Worm (Caenorhabditis elegans) whole organism, late embryonic: ENCODE results near the gene C34C12.8.

ENCODE experiments used
- C08G9.2 ChIP-seq: sonication (generic microtip); optimal IDR thresholded peaks from 2 replicates; lab custom pipeline; 2016; ENCODE audit warnings: mild to moderate bottlenecking, missing genetic modification characterization, moderate library complexity, missing compliant biosample characterization
- C38D4.7 ChIP-seq: fragments of 200-800 bp; sonication (Bioruptor generic); optimal IDR thresholded peaks from 2 replicates; lab custom pipeline; 2018; ENCODE audit warnings: mild to moderate bottlenecking, missing genetic modification characterization, moderate library complexity, missing compliant biosample characterization
- K02D7.2 ChIP-seq: sonication (generic microtip); optimal IDR thresholded peaks from 2 replicates; lab custom pipeline; 2017; ENCODE audit warnings: mild to moderate bottlenecking, missing genetic modification characterization, missing compliant biosample characterization
- Y22D7AL.16 ChIP-seq: sonication (generic microtip); optimal IDR thresholded peaks from 2 replicates; lab custom pipeline; 2016; ENCODE audit warnings: missing genetic modification characterization, missing compliant biosample characterization
- ahr-1 ChIP-seq: sonication (generic microtip); optimal IDR thresholded peaks from 2 replicates; lab custom pipeline; 2016; ENCODE audit warnings: missing genetic modification characterization, missing compliant biosample characterization
- ama-1 ChIP-seq: fragments of 150-350 bp; optimal IDR thresholded peaks from 2 replicates; lab custom pipeline; 2014
- ceh-14 ChIP-seq: sonication (generic microtip); optimal IDR thresholded peaks from 2 replicates; lab custom pipeline; 2016; ENCODE audit warnings: missing genotype, missing genetic modification characterization, missing compliant biosample characterization
- ceh-18 ChIP-seq: sonication (generic microtip); optimal IDR thresholded peaks from 2 replicates; lab custom pipeline; 2016; ENCODE audit warnings: missing genetic modification characterization, missing compliant biosample characterization
- ceh-19 ChIP-seq: fragments of 200-800 bp; sonication (Bioruptor generic); optimal IDR thresholded peaks from 2 replicates; lab custom pipeline; 2018; ENCODE audit warnings: mild to moderate bottlenecking, missing genetic modification characterization, missing compliant biosample characterization
- ceh-2 ChIP-seq: sonication (generic microtip); optimal IDR thresholded peaks from 2 replicates; lab custom pipeline; 2016; ENCODE audit warnings: missing genotype, missing genetic modification characterization, missing compliant biosample characterization
- ceh-22 ChIP-seq: sonication (generic microtip); optimal IDR thresholded peaks from 2 replicates; lab custom pipeline; 2017; ENCODE audit warnings: missing biosample characterization, missing genetic modification characterization
- ceh-30 ChIP-seq: fragments of 150-350 bp; optimal IDR thresholded peaks from 2 replicates; lab custom pipeline; 2014; ENCODE audit warnings: missing biosample characterization, missing genetic modification characterization
- ceh-31 ChIP-seq: sonication (generic microtip); optimal IDR thresholded peaks from 2 replicates; lab custom pipeline; 2016; ENCODE audit warnings: missing genetic modification characterization, missing compliant biosample characterization
- ceh-34 ChIP-seq: sonication (generic microtip); optimal IDR thresholded peaks from 2 replicates; lab custom pipeline; 2016; ENCODE audit warnings: mild to moderate bottlenecking, missing genetic modification characterization, missing compliant biosample characterization
- ceh-6 ChIP-seq: fragments of 200-800 bp; sonication (Bioruptor generic); optimal IDR thresholded peaks from 2 replicates; lab custom pipeline; 2018; ENCODE audit warnings: mild to moderate bottlenecking, missing genetic modification characterization, missing compliant biosample characterization
- che-1 ChIP-seq: sonication (generic microtip); optimal IDR thresholded peaks from 2 replicates; lab custom pipeline; 2016; ENCODE audit warnings: mild to moderate bottlenecking, missing genetic modification characterization, missing compliant biosample characterization
- dmd-4 ChIP-seq: sonication (generic microtip); optimal IDR thresholded peaks from 2 replicates; lab custom pipeline; 2016; ENCODE audit warnings: borderline replicate concordance, missing genetic modification characterization, missing compliant biosample characterization
- elt-2 ChIP-seq: sonication (generic microtip); optimal IDR thresholded peaks from 2 replicates; lab custom pipeline; 2016; ENCODE audit warnings: missing genetic modification reagents, missing genetic modification characterization, missing compliant biosample characterization
- ets-4 ChIP-seq: sonication (generic microtip); optimal IDR thresholded peaks from 2 replicates; lab custom pipeline; 2016; ENCODE audit warnings: missing genetic modification characterization, missing compliant biosample characterization
- eyg-1 ChIP-seq: sonication (generic microtip); optimal IDR thresholded peaks from 2 replicates; lab custom pipeline; 2016; ENCODE audit warnings: missing genotype, missing genetic modification characterization, missing compliant biosample characterization
- fax-1 ChIP-seq: sonication (generic microtip); optimal IDR thresholded peaks from 2 replicates; lab custom pipeline; 2016; ENCODE audit warnings: missing genotype, missing genetic modification characterization, missing compliant biosample characterization
- fkh-10 ChIP-seq: fragments of 150-350 bp; optimal IDR thresholded peaks from 2 replicates; lab custom pipeline; 2014; ENCODE audit warnings: missing biosample characterization, missing genetic modification reagents, missing genetic modification characterization
- fkh-6 ChIP-seq: sonication (generic microtip); optimal IDR thresholded peaks from 2 replicates; lab custom pipeline; 2016; ENCODE audit warnings: missing genetic modification characterization, missing compliant biosample characterization
- hlh-13 ChIP-seq: fragments of 200-800 bp; sonication (Bioruptor generic); optimal IDR thresholded peaks from 2 replicates; lab custom pipeline; 2018; ENCODE audit warnings: mild to moderate bottlenecking, missing genetic modification characterization, missing compliant biosample characterization
- hlh-15 ChIP-seq: sonication (generic microtip); optimal IDR thresholded peaks from 2 replicates; lab custom pipeline; 2016; ENCODE audit warnings: missing genetic modification characterization, missing compliant biosample characterization
- hlh-30 ChIP-seq: sonication (generic microtip); optimal IDR thresholded peaks from 2 replicates; lab custom pipeline; 2017; ENCODE audit warnings: antibody characterized with exemption, missing genetic modification characterization, missing compliant biosample characterization; ENCODE audit not compliant: insufficient read depth
- hlh-6 ChIP-seq: sonication (generic microtip); optimal IDR thresholded peaks from 2 replicates; lab custom pipeline; 2016; ENCODE audit warnings: missing genotype, missing genetic modification characterization, missing compliant biosample characterization
- hlh-8 ChIP-seq: sonication (generic microtip); optimal IDR thresholded peaks from 2 replicates; lab custom pipeline; 2016; ENCODE audit warnings: missing genotype, missing genetic modification characterization, missing compliant biosample characterization
- lim-6 ChIP-seq: sonication (generic microtip); optimal IDR thresholded peaks from 2 replicates; lab custom pipeline; 2016; ENCODE audit warnings: missing genetic modification characterization, missing compliant biosample characterization
- lin-11 ChIP-seq: fragments of 200-800 bp; sonication (Bioruptor generic); optimal IDR thresholded peaks from 2 replicates; lab custom pipeline; 2018; ENCODE audit warnings: mild to moderate bottlenecking, missing genetic modification characterization, missing compliant biosample characterization
- madf-2 ChIP-seq: sonication (generic microtip); optimal IDR thresholded peaks from 2 replicates; lab custom pipeline; 2017; ENCODE audit warnings: missing genetic modification characterization, missing compliant biosample characterization
- mec-3 ChIP-seq: sonication (generic microtip); optimal IDR thresholded peaks from 2 replicates; lab custom pipeline; 2016; ENCODE audit warnings: borderline replicate concordance, missing genetic modification characterization, missing compliant biosample characterization
- nfya-1 ChIP-seq: sonication (generic microtip); optimal IDR thresholded peaks from 2 replicates; lab custom pipeline; 2017; ENCODE audit warnings: missing genetic modification characterization, mild to moderate bottlenecking, missing compliant biosample characterization, antibody characterized with exemption, moderate library complexity
- nhr-232 ChIP-seq: sonication (generic microtip); optimal IDR thresholded peaks from 2 replicates; lab custom pipeline; 2016; ENCODE audit warnings: missing genetic modification characterization, missing compliant biosample characterization
- npax-4 ChIP-seq: sonication (generic microtip); optimal IDR thresholded peaks from 2 replicates; lab custom pipeline; 2016; ENCODE audit warnings: missing genetic modification characterization, missing compliant biosample characterization
- odd-2 ChIP-seq: sonication (generic microtip); optimal IDR thresholded peaks from 2 replicates; lab custom pipeline; 2017; ENCODE audit warnings: antibody characterized with exemption, mild to moderate bottlenecking, missing genetic modification characterization, missing compliant biosample characterization
- pat-9 ChIP-seq: fragments of 200-800 bp; sonication (Bioruptor generic); optimal IDR thresholded peaks from 2 replicates; lab custom pipeline; 2018; ENCODE audit warnings: mild to moderate bottlenecking, missing genetic modification characterization, moderate library complexity, missing compliant biosample characterization
- pax-1 ChIP-seq: fragments of 150-350 bp; optimal IDR thresholded peaks from 2 replicates; lab custom pipeline; 2014; ENCODE audit warnings: missing biosample characterization, missing genetic modification characterization
- pha-2 ChIP-seq: sonication (generic microtip); optimal IDR thresholded peaks from 2 replicates; lab custom pipeline; 2017; ENCODE audit warnings: mild to moderate bottlenecking, missing genetic modification characterization, missing compliant biosample characterization
- pha-4 ChIP-seq: fragments of 150-350 bp; optimal IDR thresholded peaks from 2 replicates; lab custom pipeline; 2018; ENCODE audit warnings: missing biosample characterization, missing genetic modification reagents, missing genetic modification characterization
- pqm-1 ChIP-seq: sonication (generic microtip); optimal IDR thresholded peaks from 2 replicates; lab custom pipeline; 2016; ENCODE audit warnings: missing genetic modification characterization, missing compliant biosample characterization
- pros-1 ChIP-seq: fragments of 150-350 bp; optimal IDR thresholded peaks from 2 replicates; lab custom pipeline; 2014; ENCODE audit warnings: missing biosample characterization, missing genetic modification reagents, missing genetic modification characterization
- ref-2 ChIP-seq: sonication (generic microtip); optimal IDR thresholded peaks from 2 replicates; lab custom pipeline; 2016; ENCODE audit warnings: missing genetic modification characterization, missing compliant biosample characterization
- rnt-1 ChIP-seq: sonication (generic microtip); optimal IDR thresholded peaks from 2 replicates; lab custom pipeline; 2016; ENCODE audit warnings: missing genetic modification characterization, missing compliant biosample characterization
- sdc-2 ChIP-seq: sonication (generic microtip); optimal IDR thresholded peaks from 2 replicates; lab custom pipeline; 2016; ENCODE audit warnings: missing genotype, missing genetic modification characterization, missing compliant biosample characterization
- sox-2 ChIP-seq: fragments of 200-800 bp; sonication (Bioruptor generic); IDR thresholded peaks from 2 replicates; pipeline ENCODE4 v1.3.6; 2022; ENCODE audit warnings: missing genetic modification reagents, missing genetic modification characterization, missing compliant biosample characterization
- sox-4 ChIP-seq: sonication (generic microtip); optimal IDR thresholded peaks from 2 replicates; lab custom pipeline; 2017; ENCODE audit warnings: mild to moderate bottlenecking, missing genetic modification characterization, inconsistent platforms, missing compliant biosample characterization
- tbx-2 ChIP-seq: sonication (generic microtip); optimal IDR thresholded peaks from 2 replicates; lab custom pipeline; 2016; ENCODE audit warnings: missing genetic modification characterization, missing compliant biosample characterization
- tbx-7 ChIP-seq: sonication (generic microtip); optimal IDR thresholded peaks from 2 replicates; lab custom pipeline; 2016; ENCODE audit warnings: missing genotype, missing genetic modification characterization, missing compliant biosample characterization
- ttx-3 ChIP-seq: sonication (generic microtip); optimal IDR thresholded peaks from 2 replicates; lab custom pipeline; 2016; ENCODE audit warnings: missing genetic modification reagents, missing genetic modification characterization, missing compliant biosample characterization
- unc-3 ChIP-seq, 2 experiments: fragments of 200-800 bp in 1 of 2; sonication (Bioruptor generic) in 1 of 2; sonication (generic microtip) in 1 of 2; conservative IDR thresholded peaks in 1 of 2; optimal IDR thresholded peaks in 1 of 2; 2 replicates each; pipeline versions ENCODE4 v1.3.6 to Lab custom; 2016 to 2022; ENCODE audit warnings: missing compliant biosample characterization in 2 of 2, missing genetic modification characterization in 2 of 2, missing genetic modification reagents in 1 of 2
- unc-42 ChIP-seq: sonication (generic microtip); optimal IDR thresholded peaks from 2 replicates; lab custom pipeline; 2016; ENCODE audit warnings: missing genotype, missing genetic modification characterization, missing compliant biosample characterization
- unc-86 ChIP-seq: sonication (generic microtip); optimal IDR thresholded peaks from 2 replicates; lab custom pipeline; 2016; ENCODE audit warnings: missing genetic modification characterization, missing compliant biosample characterization
- ztf-16 ChIP-seq: sonication (generic microtip); optimal IDR thresholded peaks from 2 replicates; lab custom pipeline; 2017; ENCODE audit warnings: missing genetic modification characterization, missing compliant biosample characterization

Gene C34C12.8

DNA sequence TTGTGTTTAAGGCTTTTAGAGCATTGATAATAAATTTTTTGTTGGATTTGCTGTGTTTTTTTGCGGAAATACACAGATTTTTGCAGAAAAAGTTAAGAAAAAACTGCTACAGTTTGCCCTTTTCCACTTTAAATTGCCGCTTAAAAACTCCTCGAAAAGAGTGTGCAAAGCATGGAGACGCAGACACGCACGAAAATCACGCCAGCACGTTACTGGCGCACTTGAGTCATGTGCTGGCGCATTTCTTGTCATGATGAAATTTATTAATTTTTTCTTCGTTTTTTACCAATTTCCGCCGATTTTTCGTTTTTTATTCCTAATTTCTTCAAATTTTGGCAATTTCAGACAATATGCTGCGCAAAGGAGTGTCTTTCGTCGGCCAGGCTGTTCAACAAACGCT is at the start of gene C34C12.8:
Gene C34C12.8, plus strand, starts transcription at position 346 of the 400 bp plus-strand sequence.
- peak; percentile 81 for TF ChIP-seq ceh-30 (tag; lab: Kevin White, UChicago)
- peak; percentile 55 for TF ChIP-seq ceh-19
- peak; percentile 9 for TF ChIP-seq hlh-15 (tag; lab: Kevin White, UChicago)
- no peak for TF ChIP-seq pros-1 (tag; lab: Kevin White, UChicago)
- no peak for TF ChIP-seq pha-4 (tag; lab: Kevin White, UChicago)
- no peak for TF ChIP-seq C38D4.7 (GFP tag; lab: Kevin White, UChicago)
- TF ChIP-seq fax-1 = peak; percentile 1
- no peak for TF ChIP-seq hlh-6 (tag; lab: Kevin White, UChicago)
- no peak for TF ChIP-seq tbx-7 (tag; lab: Kevin White, UChicago)
- peak; percentile 71 for TF ChIP-seq ref-2 (tag; lab: Kevin White, UChicago)
- TF ChIP-seq sdc-2 (tag; lab: Kevin White, UChicago) = no peak
- peak; percentile 41 for TF ChIP-seq ceh-14
- peak; percentile 15 for TF ChIP-seq ceh-18 (tag; lab: Kevin White, UChicago)
- no peak for TF ChIP-seq lim-6
- no peak for TF ChIP-seq ceh-6 (GFP tag; lab: Kevin White, UChicago)
- peak; percentile 2 for TF ChIP-seq npax-4 (tag; lab: Kevin White, UChicago)
- TF ChIP-seq pha-2 (tag; lab: Kevin White, UChicago) = no peak
- no peak for TF ChIP-seq Y22D7AL.16
- TF ChIP-seq fkh-10 (GFP tag; lab: Kevin White, UChicago) = no peak
- no peak for TF ChIP-seq ama-1
- TF ChIP-seq ceh-22 = no peak
- peak; percentile 71 for TF ChIP-seq hlh-30 (tag; lab: Kevin White, UChicago)
- no peak for TF ChIP-seq sox-2 (GFP tag; lab: Robert Waterston, UW)
- TF ChIP-seq unc-3 (GFP tag; conservative IDR thresholded peaks at IDR 0.05; lab: Robert Waterston, UW) = no peak
- TF ChIP-seq unc-3 (tag; optimal IDR thresholded peaks at IDR 0.05; lab: Kevin White, UChicago) = no peak
- TF ChIP-seq elt-2 (tag; lab: Kevin White, UChicago) = peak; percentile 51
- no peak for TF ChIP-seq K02D7.2 (tag; lab: Kevin White, UChicago)
- no peak for TF ChIP-seq odd-2 (tag; lab: Kevin White, UChicago)
- no peak for TF ChIP-seq ttx-3 (tag; lab: Kevin White, UChicago)
- TF ChIP-seq hlh-13 (GFP tag; lab: Kevin White, UChicago) = peak; percentile 11
- TF ChIP-seq pqm-1 = no peak
- TF ChIP-seq sox-4 (tag; lab: Kevin White, UChicago) = peak; percentile 39
- TF ChIP-seq lin-11 (tag; lab: Kevin White, UChicago) = peak; percentile 17
- TF ChIP-seq madf-2 (tag; lab: Kevin White, UChicago) = peak; percentile 7
- TF ChIP-seq ztf-16 (tag; lab: Kevin White, UChicago) = peak; percentile 15
- TF ChIP-seq unc-42 (tag; lab: Kevin White, UChicago) = peak; percentile 89
- peak; percentile 78 for TF ChIP-seq ceh-31 (tag; lab: Kevin White, UChicago)
- TF ChIP-seq tbx-2 (tag; lab: Kevin White, UChicago) = peak; percentile 70
- no peak for TF ChIP-seq hlh-8
- TF ChIP-seq pax-1 (tag; lab: Kevin White, UChicago) = peak; percentile 37
- peak; percentile 18 for TF ChIP-seq ets-4
- peak; percentile 33 for TF ChIP-seq ceh-34 (tag; lab: Kevin White, UChicago)
- TF ChIP-seq nhr-232 = no peak
- TF ChIP-seq rnt-1 (tag; lab: Kevin White, UChicago) = peak; percentile 63
- no peak for TF ChIP-seq eyg-1 (tag; lab: Kevin White, UChicago)
- no peak for TF ChIP-seq ahr-1
- TF ChIP-seq dmd-4 (tag; lab: Kevin White, UChicago) = peak; percentile 30
- TF ChIP-seq ceh-2 (tag; lab: Kevin White, UChicago) = peak; percentile 3
- no peak for TF ChIP-seq che-1 (tag; lab: Kevin White, UChicago)
- TF ChIP-seq mec-3 (tag; lab: Kevin White, UChicago) = no peak
- peak; percentile 51 for TF ChIP-seq C08G9.2 (tag; lab: Kevin White, UChicago)
- peak; percentile 37 for TF ChIP-seq unc-86 (tag; lab: Kevin White, UChicago)
- TF ChIP-seq nfya-1 (tag; lab: Kevin White, UChicago) = peak; percentile 87
- peak; percentile 7 for TF ChIP-seq fkh-6 (tag; lab: Kevin White, UChicago)
- TF ChIP-seq pat-9 = peak; percentile 40
